Worm (Caenorhabditis elegans): ENCODE data around the gene C04A11.5.

- TF ChIP-seq tbx-37 (GFP tag; conservative IDR thresholded peaks at IDR 0.05) (no peak), flt-1 (GFP tag; IDR thresholded peaks at IDR 0.05) (no peak), hmg-4 (GFP tag; optimal IDR thresholded peaks at IDR 0.05) (no peak), scrt-1 (GFP tag; IDR thresholded peaks at IDR 0.05) (no peak), hmbx-1 (tag; optimal IDR thresholded peaks at IDR 0.05) (no peak), ama-1 (optimal IDR thresholded peaks at IDR 0.05) (no peak), B0310.2 (tag; optimal IDR thresholded peaks at IDR 0.05) (no peak)
Measured at ce11 chrX:13654276-13654675, 10.1 kb upstream of the C04A11.5 start.
